Fruit fly (Drosophila melanogaster) whole organism, embryonic: ENCODE measurements around the gene phtm.

Source experiments
- CG14441 ChIP-seq: fragments of 200-800 bp; sonication (Bioruptor generic); IDR thresholded peaks from 2 replicates; pipeline ENCODE4 v1.3.6; 2022; ENCODE audit warnings: missing biosample characterization, missing genetic modification characterization
- CG15011 ChIP-seq: fragments of 200-800 bp; sonication (Bioruptor generic); optimal IDR thresholded peaks from 3 replicates; lab custom pipeline; 2018; ENCODE audit warnings: missing biosample characterization, mild to moderate bottlenecking, missing genetic modification characterization
- CG16813 ChIP-seq: fragments of 200-800 bp; sonication (Bioruptor generic); IDR thresholded peaks from 3 replicates; pipeline ENCODE4 v1.3.6; 2022; ENCODE audit warnings: missing biosample characterization, missing genetic modification characterization; ENCODE audit not compliant: partially characterized antibody
- CG7556 ChIP-seq: fragments of 200-800 bp; sonication (Bioruptor generic); optimal IDR thresholded peaks from 2 replicates; lab custom pipeline; 2017; ENCODE audit warnings: missing biosample characterization, mild to moderate bottlenecking, missing genetic modification characterization
- CG7786 ChIP-seq: fragments of 200-800 bp; sonication (Bioruptor generic); optimal IDR thresholded peaks from 2 replicates; lab custom pipeline; 2016; ENCODE audit warnings: missing biosample characterization, missing genetic modification characterization
- CG8478 ChIP-seq: fragments of >200 bp; optimal IDR thresholded peaks from 2 replicates; lab custom pipeline; 2018
- Med ChIP-seq: fragments of 200-800 bp; sonication (Bioruptor generic); peaks from one replicate; lab custom pipeline; 2016; ENCODE audit warnings: missing biosample characterization, missing genetic modification characterization, mild to moderate bottlenecking, inconsistent platforms, moderate library complexity
- Pdp1 ChIP-seq, 2 experiments: fragments of 200-800 bp; sonication (Bioruptor generic); optimal IDR thresholded peaks; 3 replicates each; lab custom pipeline; 2016; ENCODE audit warnings: missing biosample characterization in 2 of 2, missing genetic modification characterization in 2 of 2, mild to moderate bottlenecking in 1 of 2, moderate library complexity in 1 of 2
- Sox102F ChIP-seq: fragments of 200-800 bp; sonication (Bioruptor generic); optimal IDR thresholded peaks from 2 replicates; lab custom pipeline; 2018; ENCODE audit warnings: missing biosample characterization, mild to moderate bottlenecking, missing genetic modification characterization, moderate library complexity
- Sry-δ ChIP-seq: fragments of 200-800 bp; sonication (Bioruptor generic); optimal IDR thresholded peaks from 2 replicates; lab custom pipeline; 2016; ENCODE audit warnings: missing biosample characterization, missing genetic modification characterization
- disco-r ChIP-seq: fragments of 200-800 bp; sonication (Bioruptor generic); optimal IDR thresholded peaks from 2 replicates; lab custom pipeline; 2016; ENCODE audit warnings: missing biosample characterization, missing genetic modification characterization
- pan ChIP-seq, 4 experiments: fragments of >200 bp in 3 of 4; fragments of 200-800 bp in 1 of 4; sonication (Bioruptor generic) in 1 of 4; optimal IDR thresholded peaks in 3 of 4; IDR thresholded peaks in 1 of 4; 2 replicates each; pipeline versions ENCODE4 v1.3.6 to Lab custom; 2017 to 2022; ENCODE audit warnings: missing biosample characterization in 2 of 4, missing genetic modification characterization in 2 of 4, mixed read lengths in 1 of 4
- run ChIP-seq: fragments of 200-800 bp; sonication (Bioruptor generic); optimal IDR thresholded peaks from 3 replicates; lab custom pipeline; 2018; ENCODE audit warnings: missing biosample characterization, mild to moderate bottlenecking, missing genetic modification characterization
- vnd ChIP-seq: fragments of 200-800 bp; sonication (Bioruptor generic); IDR thresholded peaks from 3 replicates; pipeline ENCODE4 v1.3.6; 2022; ENCODE audit warnings: missing biosample characterization, missing genetic modification characterization; ENCODE audit not compliant: partially characterized antibody

DNA sequence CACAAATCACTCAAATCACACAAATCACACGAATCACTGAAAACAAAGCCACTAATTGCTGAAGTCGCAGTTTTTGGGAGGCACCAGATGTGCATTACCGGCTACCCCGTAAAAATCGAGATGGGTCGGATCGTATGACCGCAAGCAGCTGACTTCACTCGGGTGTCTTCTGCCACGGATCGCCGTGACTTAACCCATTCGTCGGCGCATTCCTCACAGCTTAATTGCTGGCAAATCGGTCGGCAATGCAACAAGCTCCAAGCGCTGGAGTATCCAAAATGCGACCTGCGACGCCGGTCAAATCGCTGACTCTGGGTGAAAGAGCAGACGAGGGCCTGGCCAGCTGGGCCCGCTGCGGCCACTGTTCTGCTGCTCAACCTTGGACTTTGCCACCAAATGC is 2.8 kb upstream of the phtm start:
- TF ChIP-seq CG16813 (GFP tag; lab: Robert Waterston, UW) (no peak), CG15011 (GFP tag; lab: Kevin White, UChicago) (no peak), CG14441 (no peak), Sox102F (no peak), disco-r (GFP tag; lab: Kevin White, UChicago) (no peak), Pdp1 (GFP tag; optimal IDR thresholded peaks at IDR 0.05; lab: Kevin White, UChicago) (no peak), vnd (GFP tag; lab: Robert Waterston, UW) (no peak), CG7786 (GFP tag; lab: Kevin White, UChicago) (no peak), CG8478 (lab: Kevin White, UChicago) (no peak), Med (GFP tag; lab: Kevin White, UChicago) (no peak), Sry-δ (GFP tag; lab: Kevin White, UChicago) (no peak), CG7556 (GFP tag; lab: Kevin White, UChicago) (no peak), run (no peak), pan (optimal IDR thresholded peaks at IDR 0.05; lab: Kevin White, UChicago) (no peak), pan (GFP tag; optimal IDR thresholded peaks at IDR 0.05 in 1 of 2, IDR thresholded peaks at IDR 0.05 in 1 of 2) (no peak)
